Worm (Caenorhabditis elegans): ENCODE results near the gene Y70C5B.2.
A peak's percentile ranks its signal among the peaks of the same experiment; 100 is the strongest.

The Y70C5B.2 gene

DNA sequence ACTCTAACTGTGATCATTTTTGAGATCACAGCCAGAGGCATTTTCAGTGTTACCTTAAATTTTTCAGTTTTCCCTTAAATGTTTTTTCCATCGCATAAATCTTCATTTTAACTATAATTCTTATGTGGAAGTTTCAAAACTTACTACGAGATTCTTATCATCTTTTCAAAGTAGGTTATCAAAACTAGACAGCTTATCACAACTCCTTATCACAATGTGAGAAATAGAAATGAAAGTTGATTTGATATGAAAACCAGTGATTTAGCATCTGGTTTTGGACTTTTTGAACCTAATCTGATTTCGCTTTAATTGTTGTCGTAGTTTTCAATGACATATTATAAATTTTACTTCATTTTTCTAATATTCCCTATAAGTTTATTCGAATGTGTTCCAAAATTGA, 24.8 kb downstream of the Y70C5B.2 start, which contains the start of gene mltn-11:
TSS of gene mltn-11 (plus strand) at position 276 of the 400 bp plus-strand sequence.
- TF ChIP-seq klf-2 (GFP tag; conservative IDR thresholded peaks at IDR 0.05) (no peak), flt-1 (GFP tag; IDR thresholded peaks at IDR 0.05) (no peak), tab-1 (GFP tag; IDR thresholded peaks at IDR 0.05) (no peak), ztf-23 (GFP tag; IDR thresholded peaks at IDR 0.05) (no peak), ztf-29 (GFP tag; IDR thresholded peaks at IDR 0.05) (no peak), cog-1 (tag; optimal IDR thresholded peaks at IDR 0.05) (no peak)

DNA sequence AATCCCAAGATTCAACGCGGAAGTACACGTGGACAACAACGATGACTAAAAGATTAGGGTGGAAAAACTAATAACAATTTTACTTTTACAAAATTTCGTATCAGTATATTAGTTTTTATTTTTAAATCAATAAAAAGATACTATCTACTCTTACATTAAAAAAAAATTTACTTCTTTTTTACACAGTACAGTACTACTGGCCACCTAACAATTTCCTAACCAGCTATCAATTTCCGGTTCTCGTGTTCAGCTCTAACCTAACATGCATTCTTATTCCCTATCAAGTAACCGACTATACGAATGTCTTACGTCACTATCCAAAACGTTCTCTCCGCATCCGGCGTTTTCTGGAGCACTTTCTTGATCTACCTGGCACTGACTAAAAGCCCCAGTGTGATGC, 31.1 kb downstream of the Y70C5B.2 start, which contains the start of gene srd-21:
TSS of gene srd-21 (plus strand) at position 301 of the 400 bp plus-strand sequence.
- TF ChIP-seq tab-1 (GFP tag; IDR thresholded peaks at IDR 0.05) (no peak), klf-2 (GFP tag; conservative IDR thresholded peaks at IDR 0.05) (no peak), ztf-23 (GFP tag; IDR thresholded peaks at IDR 0.05) (no peak), flt-1 (GFP tag; IDR thresholded peaks at IDR 0.05) (no peak), ztf-29 (GFP tag; IDR thresholded peaks at IDR 0.05) (no peak)

DNA sequence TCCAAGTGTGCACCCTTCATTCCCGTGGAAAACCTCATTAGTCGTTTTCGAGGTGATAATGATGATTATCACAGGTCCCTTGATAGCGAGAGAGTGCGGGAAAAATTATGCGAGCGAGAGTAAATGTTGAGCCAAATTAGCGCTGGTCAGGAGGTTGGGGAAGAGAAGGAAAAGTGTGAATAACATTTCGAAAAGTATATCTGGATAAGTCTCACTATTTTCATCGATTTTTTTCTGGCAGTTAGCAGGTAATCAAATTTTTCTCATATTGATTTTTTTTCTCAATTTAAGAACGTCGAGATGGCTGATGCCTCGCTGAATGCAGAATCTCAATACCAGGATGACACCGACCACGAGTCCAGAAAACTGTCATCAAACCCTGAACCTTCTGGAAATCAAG, 31.7 kb downstream of the Y70C5B.2 start, which contains the start of gene W06G6.2:
TSS of gene W06G6.2 (plus strand) at position 301 of the 400 bp plus-strand sequence.
- TF ChIP-seq ref-1 (GFP tag; conservative IDR thresholded peaks at IDR 0.05) (no peak), med-1 (GFP tag; optimal IDR thresholded peaks at IDR 0.05; ENCODE audit: insufficient read depth) (no peak), tab-1 (GFP tag; IDR thresholded peaks at IDR 0.05) (no peak), cog-1 (tag; optimal IDR thresholded peaks at IDR 0.05) (no peak), T22C8.4 (GFP tag; IDR thresholded peaks at IDR 0.05) (no peak), flt-1 (GFP tag; IDR thresholded peaks at IDR 0.05) (no peak), ztf-23 (GFP tag; IDR thresholded peaks at IDR 0.05) (no peak), ztf-29 (GFP tag; IDR thresholded peaks at IDR 0.05) (no peak), klf-2 (GFP tag; conservative IDR thresholded peaks at IDR 0.05) (no peak)

DNA sequence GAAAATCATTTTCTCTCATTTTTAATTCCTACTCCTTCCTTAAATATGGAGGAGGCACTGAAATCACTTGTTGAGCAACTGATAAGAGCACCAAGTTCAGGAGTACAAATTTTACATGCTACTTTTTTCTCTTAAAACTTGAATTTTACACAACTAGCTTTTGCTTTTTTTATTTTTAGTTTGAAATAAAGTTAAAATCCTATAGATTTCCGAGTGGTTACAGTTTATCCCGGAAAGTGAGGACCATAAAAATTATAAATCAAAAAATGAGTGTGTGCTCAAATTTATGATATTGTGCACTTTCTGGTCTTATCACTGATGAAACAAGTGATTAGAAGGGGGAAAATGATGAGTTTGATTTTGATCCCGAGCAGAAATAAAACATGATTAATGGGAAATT, 32.8 kb downstream of the Y70C5B.2 start, which contains the start of gene oac-53:
TSS of gene oac-53 (minus strand) at position 9 of the 400 bp plus-strand sequence.
- TF ChIP-seq med-1 (GFP tag; optimal IDR thresholded peaks at IDR 0.05; ENCODE audit: insufficient read depth), result no peak
- TF ChIP-seq tab-1 (GFP tag; IDR thresholded peaks at IDR 0.05), result no peak

DNA sequence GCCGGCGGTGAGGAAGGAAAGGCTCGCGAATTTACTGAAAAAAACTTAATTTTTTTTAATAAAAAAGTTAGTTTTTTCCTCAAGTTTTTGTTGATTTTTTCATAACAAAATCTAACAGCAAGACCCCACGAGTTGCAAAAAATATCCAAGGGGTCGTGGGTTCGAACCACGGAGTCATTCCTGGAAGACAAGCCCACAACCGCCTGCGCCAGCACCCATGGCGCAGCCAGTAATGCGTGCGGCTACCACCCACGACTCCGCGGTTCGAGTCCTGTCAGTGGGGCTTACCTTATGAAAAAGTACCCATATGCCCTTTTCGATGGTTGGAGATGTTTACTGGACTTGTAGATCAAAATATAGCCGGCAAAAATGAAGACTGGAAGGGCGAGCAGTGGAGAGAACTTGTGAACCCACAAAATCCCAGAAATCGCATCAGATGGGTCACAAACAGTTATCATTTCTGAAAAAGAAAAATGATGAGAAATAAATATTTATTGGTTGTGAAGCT, 37.9 kb downstream of the Y70C5B.2 start, which contains the start of gene Y70C5A.2:
TSS of gene Y70C5A.2 (minus strand) at position 458 of the 508 bp plus-strand sequence.
- TF ChIP-seq tab-1 (GFP tag; IDR thresholded peaks at IDR 0.05), result no peak
- no peak for TF ChIP-seq ref-1 (GFP tag; conservative IDR thresholded peaks at IDR 0.05)
- TF ChIP-seq cog-1 (tag; optimal IDR thresholded peaks at IDR 0.05), result no peak
- TF ChIP-seq ztf-23 (GFP tag; IDR thresholded peaks at IDR 0.05), result no peak
- TF ChIP-seq T22C8.4 (GFP tag; IDR thresholded peaks at IDR 0.05), result no peak
- no peak for TF ChIP-seq flt-1 (GFP tag; IDR thresholded peaks at IDR 0.05)
- TF ChIP-seq klf-2 (GFP tag; conservative IDR thresholded peaks at IDR 0.05), result no peak
- no peak for TF ChIP-seq med-1 (GFP tag; optimal IDR thresholded peaks at IDR 0.05; ENCODE audit: insufficient read depth)
- no peak for TF ChIP-seq ztf-29 (GFP tag; IDR thresholded peaks at IDR 0.05)

- peak; percentile 84 for TF ChIP-seq flt-1 (GFP tag; IDR thresholded peaks at IDR 0.05)
- no peak for TF ChIP-seq T22C8.4 (GFP tag; IDR thresholded peaks at IDR 0.05)
- TF ChIP-seq ztf-29 (GFP tag; IDR thresholded peaks at IDR 0.05), result no peak
- no peak for TF ChIP-seq klf-2 (GFP tag; conservative IDR thresholded peaks at IDR 0.05)
- TF ChIP-seq cog-1 (tag; optimal IDR thresholded peaks at IDR 0.05), result no peak
- peak; percentile 52; the same call in 1 of the 2 replicates for TF ChIP-seq ref-1 (GFP tag; conservative IDR thresholded peaks at IDR 0.05)
- peak; percentile 71; the same call in 1 of the 2 replicates for TF ChIP-seq tab-1 (GFP tag; IDR thresholded peaks at IDR 0.05)
- no peak for TF ChIP-seq med-1 (GFP tag; optimal IDR thresholded peaks at IDR 0.05; ENCODE audit: insufficient read depth)
- TF ChIP-seq ztf-23 (GFP tag; IDR thresholded peaks at IDR 0.05), result no peak
These were observed 38.8 kb downstream of the Y70C5B.2 start for ce11 chrV:16621894-16622293.

ce11 chrV:16620874-16621273, 39.8 kb downstream of the Y70C5B.2 start, which contains the start of gene Y70C5A.3:
Gene Y70C5A.3 (minus strand): TSS chrV:16620923.
- no peak for TF ChIP-seq ref-1 (GFP tag; conservative IDR thresholded peaks at IDR 0.05)
- no peak for TF ChIP-seq ztf-29 (GFP tag; IDR thresholded peaks at IDR 0.05)
- no peak for TF ChIP-seq cog-1 (tag; optimal IDR thresholded peaks at IDR 0.05)
- TF ChIP-seq ztf-23 (GFP tag; IDR thresholded peaks at IDR 0.05), result no peak
- TF ChIP-seq T22C8.4 (GFP tag; IDR thresholded peaks at IDR 0.05), result no peak
- TF ChIP-seq med-1 (GFP tag; optimal IDR thresholded peaks at IDR 0.05; ENCODE audit: insufficient read depth), result no peak
- no peak for TF ChIP-seq flt-1 (GFP tag; IDR thresholded peaks at IDR 0.05)
- no peak for TF ChIP-seq klf-2 (GFP tag; conservative IDR thresholded peaks at IDR 0.05)
- TF ChIP-seq tab-1 (GFP tag; IDR thresholded peaks at IDR 0.05), result no peak

- no peak for TF ChIP-seq cog-1 (tag; optimal IDR thresholded peaks at IDR 0.05)
- TF ChIP-seq ref-1 (GFP tag; conservative IDR thresholded peaks at IDR 0.05), result no peak
- no peak for TF ChIP-seq flt-1 (GFP tag; IDR thresholded peaks at IDR 0.05)
- no peak for TF ChIP-seq ztf-29 (GFP tag; IDR thresholded peaks at IDR 0.05)
- no peak for TF ChIP-seq klf-2 (GFP tag; conservative IDR thresholded peaks at IDR 0.05)
- TF ChIP-seq med-1 (GFP tag; optimal IDR thresholded peaks at IDR 0.05; ENCODE audit: insufficient read depth), result no peak
- no peak for TF ChIP-seq tab-1 (GFP tag; IDR thresholded peaks at IDR 0.05)
- TF ChIP-seq T22C8.4 (GFP tag; IDR thresholded peaks at IDR 0.05), result no peak
- no peak for TF ChIP-seq ztf-23 (GFP tag; IDR thresholded peaks at IDR 0.05)
These were observed 43.3 kb downstream of the Y70C5B.2 start, which contains the start of gene Y70C5A.4 for ce11 chrV:16617462-16617861. Gene Y70C5A.4 (plus strand): TSS chrV:16617762.

- TF ChIP-seq tab-1 (GFP tag; IDR thresholded peaks at IDR 0.05) (no peak), ref-1 (GFP tag; conservative IDR thresholded peaks at IDR 0.05) (no peak), ztf-29 (GFP tag; IDR thresholded peaks at IDR 0.05) (no peak), ztf-23 (GFP tag; IDR thresholded peaks at IDR 0.05) (no peak), T22C8.4 (GFP tag; IDR thresholded peaks at IDR 0.05) (no peak), cog-1 (tag; optimal IDR thresholded peaks at IDR 0.05) (no peak), klf-2 (GFP tag; conservative IDR thresholded peaks at IDR 0.05) (no peak), flt-1 (GFP tag; IDR thresholded peaks at IDR 0.05) (no peak), med-1 (GFP tag; optimal IDR thresholded peaks at IDR 0.05; ENCODE audit: insufficient read depth) (no peak)
These were observed 49.8 kb downstream of the Y70C5B.2 start, which contains the start of gene srw-54 for ce11 chrV:16610791-16611385. Gene srw-54 (plus strand): TSS chrV:16611335.
